Fruit fly (Drosophila melanogaster) whole organism, adult: Measurements from ENCODE around the gene CG4629.

ENCODE experiments used
- CG12768 ChIP-seq: fragments of 200-800 bp; sonication (Bioruptor generic); optimal IDR thresholded peaks from 2 replicates; lab custom pipeline; 2017; ENCODE audit warnings: missing biosample characterization, missing genetic modification characterization, mild to moderate bottlenecking, moderate library complexity, missing genetic modification reagents
- CG1620 ChIP-seq: fragments of 200-800 bp; sonication (Bioruptor generic); optimal IDR thresholded peaks from 2 replicates; lab custom pipeline; 2016; ENCODE audit warnings: missing biosample characterization, missing genetic modification characterization
- CG33017 ChIP-seq: fragments of 200-800 bp; sonication (Bioruptor generic); optimal IDR thresholded peaks from 2 replicates; lab custom pipeline; 2018; ENCODE audit warnings: missing biosample characterization, mild to moderate bottlenecking, missing genetic modification characterization, moderate library complexity
- CG5204 ChIP-seq: fragments of 200-800 bp; sonication (Bioruptor generic); optimal IDR thresholded peaks from 2 replicates; lab custom pipeline; 2016; ENCODE audit warnings: missing biosample characterization, missing genetic modification characterization
- CG7045 ChIP-seq: fragments of 200-800 bp; sonication (Bioruptor generic); optimal IDR thresholded peaks from 2 replicates; lab custom pipeline; 2017; ENCODE audit warnings: missing biosample characterization, mild to moderate bottlenecking, missing genetic modification characterization
- CG7101 ChIP-seq: fragments of 200-800 bp; sonication (Bioruptor generic); optimal IDR thresholded peaks from 2 replicates; lab custom pipeline; 2018; ENCODE audit warnings: missing biosample characterization, mild to moderate bottlenecking, missing genetic modification characterization, moderate library complexity
- Crg-1 ChIP-seq: fragments of 200-800 bp; sonication (Bioruptor generic); optimal IDR thresholded peaks from 2 replicates; lab custom pipeline; 2016; ENCODE audit warnings: missing biosample characterization, missing genetic modification characterization
- Hr96 ChIP-seq: fragments of 200-800 bp; sonication (Bioruptor generic); optimal IDR thresholded peaks from 2 replicates; lab custom pipeline; 2016; ENCODE audit warnings: missing biosample characterization, missing genetic modification characterization
- Mnt ChIP-seq: fragments of 200-800 bp; sonication (Bioruptor generic); optimal IDR thresholded peaks from 2 replicates; lab custom pipeline; 2016; ENCODE audit warnings: missing biosample characterization, mild to moderate bottlenecking, missing genetic modification characterization
- bab1 ChIP-seq: fragments of 200-800 bp; sonication (Bioruptor generic); optimal IDR thresholded peaks from 3 replicates; lab custom pipeline; 2019; ENCODE audit warnings: missing biosample characterization, mild to moderate bottlenecking, missing genetic modification characterization, moderate library complexity
- cic ChIP-seq: fragments of 200-800 bp; sonication (Bioruptor generic); optimal IDR thresholded peaks from 2 replicates; lab custom pipeline; 2017; ENCODE audit warnings: missing biosample characterization, mild to moderate bottlenecking, missing genetic modification characterization, moderate library complexity
- cnc ChIP-seq, 2 experiments: fragments of >200 bp; optimal IDR thresholded peaks; 2 replicates each; lab custom pipeline; 2017
- kay ChIP-seq: fragments of 200-800 bp; sonication (Bioruptor generic); peaks from one replicate; lab custom pipeline; 2016; ENCODE audit warnings: missing biosample characterization, missing genetic modification characterization, borderline replicate concordance
- ovo ChIP-seq: fragments of 200-800 bp; sonication (Bioruptor generic); optimal IDR thresholded peaks from 2 replicates; lab custom pipeline; 2016; ENCODE audit warnings: missing biosample characterization, missing genetic modification characterization
- pad ChIP-seq: fragments of 200-800 bp; sonication (Bioruptor generic); optimal IDR thresholded peaks from 3 replicates; lab custom pipeline; 2017; ENCODE audit warnings: missing biosample characterization, missing genetic modification characterization, mild to moderate bottlenecking, moderate library complexity, missing genetic modification reagents
- tj ChIP-seq: fragments of 200-800 bp; sonication (Bioruptor generic); optimal IDR thresholded peaks from 3 replicates; lab custom pipeline; 2017; ENCODE audit warnings: missing biosample characterization, mild to moderate bottlenecking, missing genetic modification characterization, moderate library complexity
- toe ChIP-seq: fragments of 200-800 bp; sonication (Bioruptor generic); optimal IDR thresholded peaks from 2 replicates; lab custom pipeline; 2016; ENCODE audit warnings: missing biosample characterization, missing genetic modification characterization

Gene CG4629

dm6 chr2L:1047245-1047644 lies 55.1 kb downstream of the CG4629 start:
- TF ChIP-seq ovo (GFP tag; lab: Kevin White, UChicago) (no peak), Mnt (no peak), CG12768 (GFP tag; lab: Kevin White, UChicago) (no peak)

DNA sequence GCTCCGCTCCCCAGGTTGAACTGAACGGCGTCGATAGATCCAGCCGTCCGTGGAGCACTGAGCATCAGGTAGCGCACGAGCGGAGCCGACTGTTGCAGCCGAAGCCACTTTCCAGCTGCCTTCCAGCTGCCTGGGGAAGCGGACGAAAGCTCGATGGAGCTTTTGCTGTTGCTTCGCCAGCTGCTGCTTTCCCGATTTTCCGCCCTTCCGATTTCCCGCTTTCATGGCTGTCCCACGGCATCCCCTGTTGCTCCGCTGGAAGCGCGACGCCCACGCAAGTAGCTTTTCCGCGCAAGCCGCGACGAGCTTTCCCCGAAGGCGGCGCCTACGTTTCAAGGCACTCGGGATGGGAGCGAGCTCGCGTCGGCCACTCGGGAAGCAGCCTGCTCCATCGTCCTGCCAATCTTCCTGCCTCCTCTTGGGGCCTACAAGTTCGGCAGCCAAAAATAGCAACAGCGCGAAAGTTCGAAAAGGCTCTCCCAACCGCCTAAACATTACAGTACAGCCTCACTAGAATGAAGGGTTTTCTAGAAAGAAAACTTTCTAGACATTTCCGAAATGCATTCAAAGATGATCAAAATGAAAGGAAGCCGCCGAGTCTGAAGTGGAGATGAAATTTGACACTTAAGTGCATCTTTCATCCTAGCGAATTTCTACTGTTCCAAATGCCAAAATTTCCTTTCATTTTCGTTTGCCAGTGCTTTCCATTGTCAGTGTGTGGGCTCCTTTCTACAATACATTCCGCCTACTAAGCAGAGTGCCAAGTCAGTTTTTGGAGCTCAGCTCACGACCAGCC lies 58.9 kb downstream of the CG4629 start:
- peak; percentile 4 for TF ChIP-seq toe
- no peak for TF ChIP-seq cnc (optimal IDR thresholded peaks at IDR 0.05; lab: Kevin White, UChicago)
- peak; percentile 2 for TF ChIP-seq CG7101 (tag; lab: Kevin White, UChicago)
- TF ChIP-seq CG7045 (GFP tag; lab: Kevin White, UChicago): peak; percentile 36
- no peak for TF ChIP-seq Mnt
- TF ChIP-seq cic (GFP tag; lab: Kevin White, UChicago): no peak
- peak; percentile 32 for TF ChIP-seq CG5204
- peak; percentile 10 for TF ChIP-seq Hr96 (GFP tag; lab: Kevin White, UChicago)
- TF ChIP-seq pad (GFP tag; lab: Kevin White, UChicago): peak; percentile 91
- no peak for TF ChIP-seq ovo (GFP tag; lab: Kevin White, UChicago)
- TF ChIP-seq CG12768 (GFP tag; lab: Kevin White, UChicago): peak; percentile 49

- TF ChIP-seq toe (no peak), kay (GFP tag; lab: Kevin White, UChicago) (no peak), CG1620 (GFP tag; lab: Kevin White, UChicago) (no peak), CG7101 (tag; lab: Kevin White, UChicago) (no peak), CG5204 (no peak), cic (GFP tag; lab: Kevin White, UChicago) (no peak), cnc (optimal IDR thresholded peaks at IDR 0.05; lab: Kevin White, UChicago) (no peak), Hr96 (GFP tag; lab: Kevin White, UChicago) (no peak), bab1 (GFP tag; lab: Kevin White, UChicago) (no peak), Crg-1 (GFP tag; lab: Kevin White, UChicago) (no peak), ovo (GFP tag; lab: Kevin White, UChicago) (no peak), CG33017 (tag; lab: Kevin White, UChicago) (no peak), tj (GFP tag; lab: Kevin White, UChicago) (no peak), pad (GFP tag; lab: Kevin White, UChicago) (no peak)
These were observed 65.5 kb downstream of the CG4629 start, which contains the start of gene gNacalpha for dm6 chr2L:1036811-1037296. Gene gNacalpha (plus strand): TSS chr2L:1037246.
